Fruit fly (Drosophila melanogaster) whole organism: ENCODE results near the gene CG31343.

Source experiments
- CG8478 ChIP-seq: fragments of >200 bp; optimal IDR thresholded peaks from 2 replicates; lab custom pipeline; 2018; ENCODE audit warnings: inconsistent platforms
- Dll ChIP-seq: fragments of >200 bp; optimal IDR thresholded peaks from 2 replicates; lab custom pipeline; 2017

DNA sequence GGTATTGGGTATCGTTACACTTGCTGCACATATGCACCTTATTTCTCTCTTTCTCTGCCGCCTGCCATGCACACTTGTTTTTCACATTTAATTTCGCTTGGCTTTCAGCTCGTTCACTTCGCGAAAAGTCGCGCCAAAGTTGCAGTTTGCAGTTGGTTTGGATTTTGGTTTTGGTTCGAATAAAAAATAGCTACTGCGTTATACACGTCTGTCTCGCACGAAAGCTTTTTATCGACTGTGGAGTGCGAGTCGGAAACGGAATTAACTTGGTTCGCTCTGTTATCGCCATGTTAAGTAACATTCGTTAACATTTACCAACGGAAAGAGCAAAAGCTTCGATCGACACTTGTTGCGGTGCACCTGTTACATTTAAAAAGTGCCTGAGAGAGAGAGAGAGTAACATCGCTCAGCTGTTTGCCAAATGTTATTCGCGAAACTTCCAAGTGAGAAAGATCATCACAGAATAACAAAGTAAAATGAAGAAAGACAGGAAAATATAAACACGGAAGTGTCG is 25.6 kb upstream of the CG31343 start, which contains the start of gene CG31176:
- TF ChIP-seq CG8478 (lab: Kevin White, UChicago) (no peak), Dll (lab: Kevin White, UChicago) (no peak)
